Fruit fly (Drosophila melanogaster) whole organism, embryonic: ENCODE measurements around the gene CG11307.

Experiments used
- ATbp ChIP-seq: fragments of 200-800 bp; sonication (Bioruptor generic); optimal IDR thresholded peaks from 2 replicates; lab custom pipeline; 2017; ENCODE audit warnings: missing biosample characterization, mild to moderate bottlenecking, missing genetic modification characterization, missing genetic modification reagents
- B-H1 ChIP-seq: fragments of 200-800 bp; sonication (Bioruptor generic); IDR thresholded peaks from 3 replicates; pipeline ENCODE4 v1.3.6; 2022; ENCODE audit warnings: missing biosample characterization, missing genetic modification characterization
- Bgb ChIP-seq: fragments of 200-800 bp; sonication (Bioruptor generic); IDR thresholded peaks from 2 replicates; pipeline ENCODE4 v1.3.6; 2022; ENCODE audit warnings: missing biosample characterization, missing genetic modification characterization; ENCODE audit not compliant: partially characterized antibody
- CG10462 ChIP-seq: fragments of 200-800 bp; sonication (Bioruptor generic); optimal IDR thresholded peaks from 2 replicates; lab custom pipeline; 2016; ENCODE audit warnings: missing biosample characterization, missing genetic modification characterization
- CG11093 ChIP-seq: fragments of 200-800 bp; sonication (Bioruptor generic); IDR thresholded peaks from 3 replicates; pipeline ENCODE4 v1.3.6; 2022; ENCODE audit warnings: missing biosample characterization, missing genetic modification characterization
- CG11247 ChIP-seq: fragments of 200-800 bp; sonication (Bioruptor generic); IDR thresholded peaks from 2 replicates; pipeline ENCODE4 v1.3.6; 2022; ENCODE audit warnings: missing biosample characterization, missing genetic modification characterization
- CG12391 ChIP-seq: fragments of 200-800 bp; sonication (Bioruptor generic); optimal IDR thresholded peaks from 3 replicates; lab custom pipeline; 2018; ENCODE audit warnings: missing biosample characterization, mild to moderate bottlenecking, missing genetic modification characterization, moderate library complexity
- CG13287 ChIP-seq: fragments of 200-800 bp; sonication (Bioruptor generic); IDR thresholded peaks from 2 replicates; pipeline ENCODE4 v1.3.6; 2022; ENCODE audit warnings: missing biosample characterization, missing genetic modification characterization; ENCODE audit not compliant: partially characterized antibody
- CG13775 ChIP-seq: fragments of 200-800 bp; sonication (Bioruptor generic); optimal IDR thresholded peaks from 3 replicates; lab custom pipeline; 2017; ENCODE audit warnings: missing biosample characterization, mild to moderate bottlenecking, missing genetic modification characterization
- CG15011 ChIP-seq: fragments of 200-800 bp; sonication (Bioruptor generic); optimal IDR thresholded peaks from 3 replicates; lab custom pipeline; 2018; ENCODE audit warnings: missing biosample characterization, mild to moderate bottlenecking, missing genetic modification characterization
- CG16779 ChIP-seq: fragments of 200-800 bp; sonication (Bioruptor generic); IDR thresholded peaks from 2 replicates; pipeline ENCODE4 v1.3.6; 2022; ENCODE audit warnings: missing biosample characterization, missing genetic modification characterization
- CG17328 ChIP-seq: fragments of 200-800 bp; sonication (Bioruptor generic); IDR thresholded peaks from 2 replicates; pipeline ENCODE4 v1.3.6; 2022; ENCODE audit warnings: missing biosample characterization, missing genetic modification characterization
- CG2129 ChIP-seq: fragments of 200-800 bp; sonication (Bioruptor generic); IDR thresholded peaks from 2 replicates; pipeline ENCODE4 v1.3.6; 2022; ENCODE audit warnings: missing biosample characterization, missing genetic modification characterization; ENCODE audit not compliant: partially characterized antibody
- CG2875 ChIP-seq: fragments of 200-800 bp; sonication (Bioruptor generic); optimal IDR thresholded peaks from 2 replicates; lab custom pipeline; 2017; ENCODE audit warnings: missing biosample characterization, mild to moderate bottlenecking, missing genetic modification characterization, missing genetic modification reagents
- CG30020 ChIP-seq: fragments of 200-800 bp; optimal IDR thresholded peaks from 2 replicates; lab custom pipeline; 2019; ENCODE audit warnings: missing biosample characterization, mild to moderate bottlenecking, missing genetic modification characterization, moderate library complexity
- CG33557 ChIP-seq: fragments of 200-800 bp; sonication (Bioruptor generic); optimal IDR thresholded peaks from 2 replicates; lab custom pipeline; 2019; ENCODE audit warnings: missing biosample characterization, mild to moderate bottlenecking, missing genetic modification characterization, moderate library complexity
- CG4360 ChIP-seq: fragments of 200-800 bp; sonication (Bioruptor generic); IDR thresholded peaks from 2 replicates; pipeline ENCODE4 v1.3.6; 2022; ENCODE audit warnings: missing biosample characterization, missing genetic modification characterization
- CG43689 ChIP-seq: fragments of 200-800 bp; sonication (Bioruptor generic); IDR thresholded peaks from 2 replicates; pipeline ENCODE4 v1.3.6; 2022; ENCODE audit warnings: missing biosample characterization, missing genetic modification characterization
- CG4707 ChIP-seq: fragments of 200-800 bp; sonication (Bioruptor generic); optimal IDR thresholded peaks from 2 replicates; lab custom pipeline; 2018; ENCODE audit warnings: missing biosample characterization, mild to moderate bottlenecking, missing genetic modification characterization, moderate library complexity
- CG7372 ChIP-seq: fragments of 200-800 bp; sonication (Bioruptor generic); IDR thresholded peaks from 2 replicates; pipeline ENCODE4 v1.3.6; 2022; ENCODE audit warnings: missing biosample characterization, missing genetic modification characterization
- CG7987 ChIP-seq: fragments of 200-800 bp; sonication (Bioruptor generic); optimal IDR thresholded peaks from 2 replicates; lab custom pipeline; 2018; ENCODE audit warnings: missing biosample characterization, mild to moderate bottlenecking, missing genetic modification characterization, moderate library complexity
- Dad ChIP-seq: fragments of 200-800 bp; sonication (Bioruptor generic); optimal IDR thresholded peaks from 3 replicates; lab custom pipeline; 2016; ENCODE audit warnings: missing biosample characterization, missing genetic modification characterization
- Dek ChIP-seq: fragments of 200-800 bp; sonication (Bioruptor generic); optimal IDR thresholded peaks from 3 replicates; lab custom pipeline; 2019; ENCODE audit warnings: missing biosample characterization, mild to moderate bottlenecking, missing genetic modification characterization, moderate library complexity
- Dll ChIP-seq: fragments of 200-800 bp; sonication (Bioruptor generic); IDR thresholded peaks from 4 replicates; pipeline ENCODE4 v1.3.6; 2022; ENCODE audit warnings: missing biosample characterization, missing genetic modification characterization; ENCODE audit not compliant: partially characterized antibody
- Drgx ChIP-seq: fragments of 200-800 bp; sonication (Bioruptor generic); IDR thresholded peaks from 2 replicates; pipeline ENCODE4 v1.3.6; 2022; ENCODE audit warnings: missing biosample characterization, missing genetic modification characterization
- H15 ChIP-seq: fragments of 200-800 bp; sonication (Bioruptor generic); IDR thresholded peaks from 3 replicates; pipeline ENCODE4 v1.3.6; 2022; ENCODE audit warnings: missing biosample characterization, missing genetic modification characterization
- Hmx ChIP-seq: fragments of 200-800 bp; sonication (Bioruptor generic); optimal IDR thresholded peaks from 2 replicates; lab custom pipeline; 2016; ENCODE audit warnings: missing biosample characterization, missing genetic modification characterization
- Hr51 ChIP-seq, 2 experiments: fragments of 200-800 bp; sonication (Bioruptor generic); optimal IDR thresholded peaks; 2 replicates in 1 of 2; 3 replicates in 1 of 2; lab custom pipeline; 2016 to 2018; ENCODE audit warnings: missing biosample characterization in 2 of 2, missing genetic modification characterization in 2 of 2, mild to moderate bottlenecking in 1 of 2, moderate library complexity in 1 of 2
- Hr78 ChIP-seq, 2 experiments: fragments of 200-800 bp in 1 of 2; fragments of >200 bp in 1 of 2; sonication (Bioruptor generic) in 1 of 2; optimal IDR thresholded peaks; 2 replicates each; lab custom pipeline; 2017 to 2019; ENCODE audit warnings: missing biosample characterization in 2 of 2, missing genetic modification characterization in 2 of 2, mild to moderate bottlenecking in 1 of 2, moderate library complexity in 1 of 2
- MESR4 ChIP-seq: fragments of 200-800 bp; sonication (Bioruptor generic); optimal IDR thresholded peaks from 2 replicates; lab custom pipeline; 2018; ENCODE audit warnings: missing biosample characterization, mild to moderate bottlenecking, missing genetic modification characterization, moderate library complexity
- NC2β ChIP-seq: fragments of 200-800 bp; sonication (Bioruptor generic); optimal IDR thresholded peaks from 2 replicates; lab custom pipeline; 2016; ENCODE audit warnings: missing biosample characterization, missing genetic modification characterization
- Opbp ChIP-seq: fragments of 200-800 bp; sonication (Bioruptor generic); IDR thresholded peaks from 3 replicates; pipeline ENCODE4 v1.3.6; 2022; ENCODE audit warnings: missing biosample characterization, missing genetic modification characterization; ENCODE audit not compliant: partially characterized antibody
- Pdp1 ChIP-seq, 2 experiments: fragments of 200-800 bp; sonication (Bioruptor generic); optimal IDR thresholded peaks; 3 replicates each; lab custom pipeline; 2016; ENCODE audit warnings: missing biosample characterization in 2 of 2, missing genetic modification characterization in 2 of 2, mild to moderate bottlenecking in 1 of 2, moderate library complexity in 1 of 2
- Ravus ChIP-seq: fragments of 200-800 bp; sonication (Bioruptor generic); IDR thresholded peaks from 2 replicates; pipeline ENCODE4 v1.3.6; 2022; ENCODE audit warnings: missing biosample characterization, missing genetic modification characterization
- Spps ChIP-seq: fragments of 200-800 bp; sonication (Bioruptor generic); optimal IDR thresholded peaks from 2 replicates; lab custom pipeline; 2018; ENCODE audit warnings: missing biosample characterization, mild to moderate bottlenecking, missing genetic modification characterization
- ac ChIP-seq: fragments of 200-800 bp; sonication (Bioruptor generic); optimal IDR thresholded peaks from 3 replicates; lab custom pipeline; 2017; ENCODE audit warnings: missing biosample characterization, mild to moderate bottlenecking, missing genetic modification characterization
- al ChIP-seq: fragments of 200-800 bp; sonication (Bioruptor generic); IDR thresholded peaks from 2 replicates; pipeline ENCODE4 v1.3.6; 2022; ENCODE audit warnings: missing biosample characterization, missing genetic modification characterization
- bcd ChIP-seq: fragments of 200-800 bp; sonication (Bioruptor generic); optimal IDR thresholded peaks from 2 replicates; lab custom pipeline; 2017; ENCODE audit warnings: missing biosample characterization, mild to moderate bottlenecking, missing genetic modification characterization
- caup ChIP-seq: fragments of 200-800 bp; sonication (Bioruptor generic); optimal IDR thresholded peaks from 3 replicates; lab custom pipeline; 2017; ENCODE audit warnings: missing biosample characterization, mild to moderate bottlenecking, missing genetic modification characterization, moderate library complexity; ENCODE audit not compliant: severe bottlenecking
- insv ChIP-seq, 2 experiments: fragments of 200-800 bp; sonication (Bioruptor generic); optimal IDR thresholded peaks; 3 replicates each; lab custom pipeline; 2016 to 2018; ENCODE audit warnings: missing biosample characterization in 2 of 2, missing genetic modification characterization in 2 of 2
- kah ChIP-seq: fragments of 200-800 bp; sonication (Bioruptor generic); optimal IDR thresholded peaks from 2 replicates; lab custom pipeline; 2018; ENCODE audit warnings: missing biosample characterization, mild to moderate bottlenecking, missing genetic modification characterization
- nerfin-1 ChIP-seq: fragments of 200-800 bp; sonication (Bioruptor generic); optimal IDR thresholded peaks from 3 replicates; lab custom pipeline; 2019; ENCODE audit warnings: missing biosample characterization, mild to moderate bottlenecking, missing genetic modification characterization, moderate library complexity
- prd ChIP-seq, 3 experiments: fragments of >200 bp in 2 of 3; fragments of 200-800 bp in 1 of 3; sonication (Bioruptor generic) in 1 of 3; optimal IDR thresholded peaks in 2 of 3; IDR thresholded peaks in 1 of 3; 2 replicates in 2 of 3; 3 replicates in 1 of 3; pipeline versions ENCODE4 v1.3.6 to Lab custom; 2017 to 2022; ENCODE audit warnings: missing biosample characterization in 1 of 3, missing genetic modification characterization in 1 of 3
- psq ChIP-seq: fragments of 200-800 bp; sonication (Bioruptor generic); optimal IDR thresholded peaks from 2 replicates; lab custom pipeline; 2017; ENCODE audit warnings: missing biosample characterization, missing genetic modification characterization
- row ChIP-seq: fragments of 200-800 bp; sonication (Bioruptor generic); IDR thresholded peaks from 3 replicates; pipeline ENCODE4 v1.3.6; 2022; ENCODE audit warnings: missing biosample characterization, missing genetic modification characterization
- sc ChIP-seq, 3 experiments: fragments of >200 bp in 2 of 3; fragments of 200-800 bp in 1 of 3; sonication (Bioruptor generic) in 1 of 3; optimal IDR thresholded peaks; 2 replicates in 2 of 3; 3 replicates in 1 of 3; lab custom pipeline; 2017; ENCODE audit warnings: mild to moderate bottlenecking in 1 of 3, missing biosample characterization in 1 of 3, missing genetic modification characterization in 1 of 3, missing genetic modification reagents in 1 of 3
- sr ChIP-seq: fragments of 200-800 bp; sonication (Bioruptor generic); IDR thresholded peaks from 3 replicates; pipeline ENCODE4 v1.3.6; 2022; ENCODE audit warnings: missing biosample characterization, missing genetic modification characterization
- vnd ChIP-seq: fragments of 200-800 bp; sonication (Bioruptor generic); IDR thresholded peaks from 3 replicates; pipeline ENCODE4 v1.3.6; 2022; ENCODE audit warnings: missing biosample characterization, missing genetic modification characterization; ENCODE audit not compliant: partially characterized antibody

CG11307 gene

dm6 chr3L:21652768-21653167 is 35.3 kb downstream of the CG11307 start (continued):
- TF ChIP-seq Dll (no peak), Bgb (GFP tag; lab: Robert Waterston, UW) (peak; percentile 76), ATbp (GFP tag; lab: Kevin White, UChicago) (peak; percentile 30), Dad (peak; percentile 59), CG13775 (GFP tag; lab: Kevin White, UChicago) (peak; percentile 25), Ravus (no peak), CG2129 (GFP tag; lab: Robert Waterston, UW) (no peak), Drgx (GFP tag; lab: Robert Waterston, UW) (no peak), Opbp (GFP tag; lab: Robert Waterston, UW) (peak; percentile 35; the same call in 1 of the 3 replicates), Hr78 (GFP tag; optimal IDR thresholded peaks at IDR 0.05; lab: Kevin White, UChicago) (peak in 1 of 2 experiments; percentile 12), al (GFP tag; lab: Robert Waterston, UW) (no peak), vnd (GFP tag; lab: Robert Waterston, UW) (no peak), Dek (tag; lab: Kevin White, UChicago) (peak; percentile 57), CG13287 (peak; percentile 27; the same call in 1 of the 2 replicates), sr (GFP tag; lab: Robert Waterston, UW) (no peak), Hr51 (GFP tag; optimal IDR thresholded peaks at IDR 0.05; lab: Kevin White, UChicago) (peak in 1 of 2 experiments; percentile 63), Spps (tag; lab: Kevin White, UChicago) (no peak), CG17328 (GFP tag; lab: Robert Waterston, UW) (peak; percentile 69), CG4707 (GFP tag; lab: Kevin White, UChicago) (peak; percentile 36), row (peak; percentile 64), H15 (GFP tag; lab: Robert Waterston, UW) (no peak; the same call in 2 of the 3 replicates), Hmx (GFP tag; lab: Kevin White, UChicago) (no peak), ac (GFP tag; lab: Kevin White, UChicago) (no peak), kah (GFP tag; lab: Kevin White, UChicago) (no peak), CG2875 (GFP tag; lab: Kevin White, UChicago) (peak; percentile 55), caup (GFP tag; lab: Kevin White, UChicago) (peak; percentile 59), CG11093 (GFP tag; lab: Robert Waterston, UW) (no peak), CG12391 (peak; percentile 48), CG33557 (GFP tag; lab: Kevin White, UChicago) (peak; percentile 46), CG7987 (GFP tag; lab: Kevin White, UChicago) (peak; percentile 74), NC2β (GFP tag; lab: Kevin White, UChicago) (peak; percentile 71), insv (GFP tag; optimal IDR thresholded peaks at IDR 0.05; lab: Kevin White, UChicago) (peak in 1 of 2 experiments; percentile 84), CG30020 (tag; lab: Kevin White, UChicago) (no peak), CG11247 (GFP tag; lab: Robert Waterston, UW) (peak; percentile 83), MESR4 (GFP tag; lab: Kevin White, UChicago) (no peak), B-H1 (GFP tag; lab: Robert Waterston, UW) (no peak), psq (GFP tag; lab: Kevin White, UChicago) (peak; percentile 22), CG43689 (GFP tag; lab: Robert Waterston, UW) (no peak), prd (optimal IDR thresholded peaks at IDR 0.05; lab: Kevin White, UChicago) (no peak), prd (GFP tag; IDR thresholded peaks at IDR 0.05; lab: Robert Waterston, UW) (peak; percentile 63; the same call in 2 of the 3 replicates), bcd (GFP tag; lab: Kevin White, UChicago) (peak; percentile 68), sc (optimal IDR thresholded peaks at IDR 0.05; lab: Kevin White, UChicago) (no peak), sc (GFP tag; optimal IDR thresholded peaks at IDR 0.05; lab: Kevin White, UChicago) (peak; percentile 33), Pdp1 (GFP tag; optimal IDR thresholded peaks at IDR 0.05; lab: Kevin White, UChicago) (peak; percentile 64 to 97), nerfin-1 (tag; lab: Kevin White, UChicago) (no peak), CG4360 (no peak), CG16779 (no peak), CG7372 (peak; percentile 62; the same call in 1 of the 2 replicates), CG10462 (peak; percentile 62), CG15011 (GFP tag; lab: Kevin White, UChicago) (no peak)
